Worm (Caenorhabditis elegans) whole organism, mixed stage, embryonic: ENCODE data around the gene C05B5.16.

Experiments used
- blmp-1 ChIP-seq: fragments of 150-350 bp; optimal IDR thresholded peaks from 2 replicates; lab custom pipeline; 2014; ENCODE audit warnings: missing biosample characterization, missing genetic modification characterization
- lin-13 ChIP-seq: fragments of 150-350 bp; optimal IDR thresholded peaks from 2 replicates; lab custom pipeline; 2014; ENCODE audit warnings: missing biosample characterization, missing genetic modification characterization
- lin-32 ChIP-seq: fragments of 200-800 bp; sonication (Bioruptor generic); optimal IDR thresholded peaks from 2 replicates; lab custom pipeline; 2018; ENCODE audit warnings: mild to moderate bottlenecking, missing genetic modification characterization, missing compliant biosample characterization
- lsy-2 ChIP-seq: fragments of 150-350 bp; optimal IDR thresholded peaks from 2 replicates; lab custom pipeline; 2014; ENCODE audit warnings: missing biosample characterization, missing genetic modification characterization
- mls-2 ChIP-seq: sonication (generic microtip); optimal IDR thresholded peaks from 2 replicates; lab custom pipeline; 2016; ENCODE audit warnings: mild to moderate bottlenecking, missing genetic modification characterization, moderate library complexity, missing compliant biosample characterization
- nhr-12 ChIP-seq: fragments of 150-350 bp; optimal IDR thresholded peaks from 2 replicates; lab custom pipeline; 2014; ENCODE audit warnings: missing biosample characterization, missing genetic modification characterization
- nhr-28 ChIP-seq: fragments of 150-350 bp; optimal IDR thresholded peaks from 2 replicates; lab custom pipeline; 2014; ENCODE audit warnings: missing biosample characterization, missing genetic modification characterization
- nhr-76 ChIP-seq: sonication (generic microtip); optimal IDR thresholded peaks from 2 replicates; lab custom pipeline; 2017; ENCODE audit warnings: missing biosample characterization, missing genetic modification characterization
- snpc-4 ChIP-seq: fragments of 150-350 bp; optimal IDR thresholded peaks from 2 replicates; lab custom pipeline; 2014; ENCODE audit warnings: missing biosample characterization, missing genetic modification characterization
- sptf-1 ChIP-seq: sonication (generic microtip); optimal IDR thresholded peaks from 2 replicates; lab custom pipeline; 2017; ENCODE audit warnings: mild to moderate bottlenecking, missing genetic modification characterization, moderate library complexity, missing compliant biosample characterization
- unc-62 ChIP-seq: fragments of 150-350 bp; optimal IDR thresholded peaks from 2 replicates; lab custom pipeline; 2014; ENCODE audit warnings: missing biosample characterization, missing genetic modification reagents, missing genetic modification characterization
- ztf-11 ChIP-seq: fragments of 150-350 bp; optimal IDR thresholded peaks from 2 replicates; lab custom pipeline; 2014; ENCODE audit warnings: missing biosample characterization, missing genetic modification characterization

DNA sequence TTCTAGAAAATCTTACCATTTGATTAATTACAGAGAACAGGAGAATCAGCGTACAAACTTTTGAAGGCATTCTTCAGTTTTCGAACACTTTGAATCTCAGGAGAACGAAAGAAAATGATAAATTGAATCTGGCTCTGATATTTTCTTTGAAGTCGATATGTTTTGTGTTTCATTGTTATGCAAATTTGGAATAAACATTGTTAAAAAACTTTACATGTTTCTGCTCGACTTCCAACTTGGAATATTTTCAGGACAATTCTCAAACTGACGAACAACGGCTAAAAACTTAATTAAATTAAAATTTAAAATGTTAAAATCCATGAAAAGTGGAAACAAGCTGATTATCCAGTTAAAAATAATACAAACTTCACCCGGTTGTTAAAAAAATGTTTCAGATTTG is 23.9 kb upstream of the C05B5.16 start, which contains the start of gene C05B5.1:
- TF ChIP-seq lsy-2 (no peak), nhr-28 (tag; lab: Kevin White, UChicago) (no peak), lin-13 (tag; lab: Kevin White, UChicago) (no peak), blmp-1 (tag; lab: Kevin White, UChicago) (no peak), snpc-4 (tag; lab: Kevin White, UChicago) (no peak), unc-62 (GFP tag; lab: Kevin White, UChicago) (no peak), lin-32 (GFP tag; lab: Kevin White, UChicago) (no peak), mls-2 (no peak), nhr-12 (tag; lab: Kevin White, UChicago) (no peak), sptf-1 (no peak), ztf-11 (no peak), nhr-76 (tag; lab: Kevin White, UChicago) (no peak)
